Fruit fly (Drosophila melanogaster) whole organism, embryonic: ENCODE measurements around the gene CG32625.

Experiments
- Antp ChIP-seq: fragments of 200-800 bp; sonication (Bioruptor generic); optimal IDR thresholded peaks from 3 replicates; lab custom pipeline; 2016; ENCODE audit warnings: missing biosample characterization, missing genetic modification characterization
- C15 ChIP-seq: fragments of 200-800 bp; sonication (Bioruptor generic); IDR thresholded peaks from 3 replicates; pipeline ENCODE4 v1.3.6; 2022; ENCODE audit warnings: missing biosample characterization, missing genetic modification characterization
- CG11723 ChIP-seq: fragments of 200-800 bp; sonication (Bioruptor generic); optimal IDR thresholded peaks from 2 replicates; lab custom pipeline; 2017; ENCODE audit warnings: missing biosample characterization, mild to moderate bottlenecking, missing genetic modification characterization
- CG12071 ChIP-seq: fragments of 200-800 bp; sonication (Bioruptor generic); optimal IDR thresholded peaks from 3 replicates; lab custom pipeline; 2018; ENCODE audit warnings: missing biosample characterization, mild to moderate bottlenecking, missing genetic modification characterization
- CG1529 ChIP-seq: fragments of 200-800 bp; sonication (Bioruptor generic); optimal IDR thresholded peaks from 3 replicates; lab custom pipeline; 2018; ENCODE audit warnings: missing biosample characterization, missing genetic modification characterization
- CG1647 ChIP-seq: fragments of 200-800 bp; sonication (Bioruptor generic); optimal IDR thresholded peaks from 3 replicates; lab custom pipeline; 2016; ENCODE audit warnings: missing biosample characterization, missing genetic modification characterization
- CG16779 ChIP-seq: fragments of 200-800 bp; sonication (Bioruptor generic); IDR thresholded peaks from 2 replicates; pipeline ENCODE4 v1.3.6; 2022; ENCODE audit warnings: missing biosample characterization, missing genetic modification characterization
- CG17359 ChIP-seq: fragments of 200-800 bp; sonication (Bioruptor generic); optimal IDR thresholded peaks from 3 replicates; lab custom pipeline; 2018; ENCODE audit warnings: missing biosample characterization, mild to moderate bottlenecking, missing genetic modification characterization, moderate library complexity
- CG17361 ChIP-seq: fragments of 200-800 bp; sonication (Bioruptor generic); IDR thresholded peaks from 3 replicates; pipeline ENCODE4 v1.3.6; 2022; ENCODE audit warnings: missing biosample characterization, missing genetic modification characterization
- CG17385 ChIP-seq: fragments of 200-800 bp; sonication (Bioruptor generic); optimal IDR thresholded peaks from 3 replicates; lab custom pipeline; 2018; ENCODE audit warnings: missing biosample characterization, mild to moderate bottlenecking, missing genetic modification characterization
- CG18476 ChIP-seq: fragments of 200-800 bp; sonication (Bioruptor generic); optimal IDR thresholded peaks from 2 replicates; lab custom pipeline; 2016; ENCODE audit warnings: missing biosample characterization, mild to moderate bottlenecking, missing genetic modification characterization
- CG30403 ChIP-seq: fragments of 200-800 bp; sonication (Bioruptor generic); optimal IDR thresholded peaks from 3 replicates; lab custom pipeline; 2016; ENCODE audit warnings: missing biosample characterization, missing genetic modification characterization
- CG3281 ChIP-seq: fragments of 200-800 bp; sonication (Bioruptor generic); optimal IDR thresholded peaks from 3 replicates; lab custom pipeline; 2017; ENCODE audit warnings: missing biosample characterization, mild to moderate bottlenecking, missing genetic modification characterization
- CG3995 ChIP-seq: fragments of 200-800 bp; sonication (Bioruptor generic); optimal IDR thresholded peaks from 3 replicates; lab custom pipeline; 2016; ENCODE audit warnings: missing biosample characterization, missing genetic modification characterization
- CG6854 ChIP-seq: fragments of 200-800 bp; sonication (Bioruptor generic); optimal IDR thresholded peaks from 3 replicates; lab custom pipeline; 2017; ENCODE audit warnings: missing biosample characterization, mild to moderate bottlenecking, missing genetic modification characterization
- CG7372 ChIP-seq: fragments of 200-800 bp; sonication (Bioruptor generic); IDR thresholded peaks from 2 replicates; pipeline ENCODE4 v1.3.6; 2022; ENCODE audit warnings: missing biosample characterization, missing genetic modification characterization
- CG8281 ChIP-seq: fragments of 200-800 bp; sonication (Bioruptor generic); optimal IDR thresholded peaks from 2 replicates; lab custom pipeline; 2018; ENCODE audit warnings: missing biosample characterization, mild to moderate bottlenecking, missing genetic modification characterization, moderate library complexity
- CG9932 ChIP-seq: fragments of 200-800 bp; sonication (Bioruptor generic); IDR thresholded peaks from 2 replicates; pipeline ENCODE4 v1.3.6; 2022; ENCODE audit warnings: missing biosample characterization, missing genetic modification characterization
- CHES-1-like ChIP-seq: fragments of 200-800 bp; sonication (Bioruptor generic); optimal IDR thresholded peaks from 2 replicates; lab custom pipeline; 2016; ENCODE audit warnings: missing biosample characterization, missing genetic modification characterization
- Chrac-16 ChIP-seq: fragments of 200-800 bp; sonication (Bioruptor generic); optimal IDR thresholded peaks from 3 replicates; lab custom pipeline; 2016; ENCODE audit warnings: missing biosample characterization, missing genetic modification characterization
- CoRest ChIP-seq: fragments of 200-800 bp; sonication (Bioruptor generic); optimal IDR thresholded peaks from 3 replicates; lab custom pipeline; 2018; ENCODE audit warnings: missing biosample characterization, mild to moderate bottlenecking, missing genetic modification characterization, moderate library complexity
- ERR ChIP-seq: fragments of 200-800 bp; sonication (Bioruptor generic); optimal IDR thresholded peaks from 2 replicates; lab custom pipeline; 2016; ENCODE audit warnings: missing biosample characterization, missing genetic modification characterization
- Ets65A ChIP-seq: fragments of 200-800 bp; sonication (Bioruptor generic); peaks from one replicate; lab custom pipeline; 2016; ENCODE audit warnings: missing biosample characterization, missing genetic modification characterization
- HHEX ChIP-seq: fragments of 200-800 bp; sonication (Bioruptor generic); optimal IDR thresholded peaks from 3 replicates; lab custom pipeline; 2017; ENCODE audit warnings: missing biosample characterization, mild to moderate bottlenecking, missing genetic modification characterization, missing genetic modification reagents
- HLH3B ChIP-seq: fragments of 200-800 bp; sonication (Bioruptor generic); IDR thresholded peaks from 2 replicates; pipeline ENCODE4 v1.3.6; 2022; ENCODE audit warnings: missing biosample characterization, missing genetic modification characterization
- Hand ChIP-seq: fragments of 200-800 bp; sonication (Bioruptor generic); optimal IDR thresholded peaks from 2 replicates; lab custom pipeline; 2017; ENCODE audit warnings: mild to moderate bottlenecking, missing biosample characterization, missing genetic modification reagents, missing genetic modification characterization
- NK7.1 ChIP-seq: fragments of 200-800 bp; sonication (Bioruptor generic); optimal IDR thresholded peaks from 3 replicates; lab custom pipeline; 2016; ENCODE audit warnings: missing biosample characterization, missing genetic modification characterization
- Ravus ChIP-seq: fragments of 200-800 bp; sonication (Bioruptor generic); IDR thresholded peaks from 2 replicates; pipeline ENCODE4 v1.3.6; 2022; ENCODE audit warnings: missing biosample characterization, missing genetic modification characterization
- Ssrp ChIP-seq: fragments of 200-800 bp; sonication (Bioruptor generic); optimal IDR thresholded peaks from 2 replicates; lab custom pipeline; 2018; ENCODE audit warnings: missing biosample characterization, mild to moderate bottlenecking, missing genetic modification characterization, moderate library complexity
- abd-A ChIP-seq: fragments of 200-800 bp; sonication (Bioruptor generic); optimal IDR thresholded peaks from 3 replicates; lab custom pipeline; 2019; ENCODE audit warnings: missing biosample characterization, mild to moderate bottlenecking, missing genetic modification characterization, moderate library complexity
- ase ChIP-seq: fragments of 200-800 bp; sonication (Bioruptor generic); IDR thresholded peaks from 3 replicates; pipeline ENCODE4 v1.3.6; 2022; ENCODE audit warnings: missing biosample characterization, missing genetic modification characterization
- az2 ChIP-seq: fragments of 200-800 bp; sonication (Bioruptor generic); optimal IDR thresholded peaks from 3 replicates; lab custom pipeline; 2016; ENCODE audit warnings: missing biosample characterization, missing genetic modification characterization
- bab2 ChIP-seq: fragments of 200-800 bp; sonication (Bioruptor generic); optimal IDR thresholded peaks from 2 replicates; lab custom pipeline; 2016; ENCODE audit warnings: missing biosample characterization, missing genetic modification characterization
- bsh ChIP-seq, 2 experiments: fragments of 200-800 bp; sonication (Bioruptor generic); optimal IDR thresholded peaks; 2 replicates each; lab custom pipeline; 2017 to 2018; ENCODE audit warnings: mild to moderate bottlenecking in 2 of 2, missing biosample characterization in 2 of 2, missing genetic modification characterization in 2 of 2, moderate library complexity in 1 of 2
- ci ChIP-seq: fragments of 200-800 bp; sonication (Bioruptor generic); IDR thresholded peaks from 3 replicates; pipeline ENCODE4 v1.3.6; 2022; ENCODE audit warnings: missing biosample characterization, missing genetic modification characterization
- crc ChIP-seq: fragments of 200-800 bp; sonication (Bioruptor generic); optimal IDR thresholded peaks from 2 replicates; lab custom pipeline; 2016; ENCODE audit warnings: missing biosample characterization, missing genetic modification characterization
- disco-r ChIP-seq: fragments of 200-800 bp; sonication (Bioruptor generic); optimal IDR thresholded peaks from 2 replicates; lab custom pipeline; 2016; ENCODE audit warnings: missing biosample characterization, missing genetic modification characterization
- ewg ChIP-seq: fragments of 200-800 bp; sonication (Bioruptor generic); optimal IDR thresholded peaks from 3 replicates; lab custom pipeline; 2017; ENCODE audit warnings: mild to moderate bottlenecking, missing biosample characterization, missing genetic modification reagents, missing genetic modification characterization
- fd64A ChIP-seq: fragments of 200-800 bp; sonication (Bioruptor generic); optimal IDR thresholded peaks from 3 replicates; lab custom pipeline; 2018; ENCODE audit warnings: missing biosample characterization, mild to moderate bottlenecking, missing genetic modification characterization
- hth ChIP-seq: fragments of >200 bp; optimal IDR thresholded peaks from 2 replicates; lab custom pipeline; 2017; ENCODE audit warnings: inconsistent platforms
- jumu ChIP-seq: fragments of 200-800 bp; sonication (Bioruptor generic); optimal IDR thresholded peaks from 3 replicates; lab custom pipeline; 2016; ENCODE audit warnings: missing biosample characterization, missing genetic modification characterization
- mirr ChIP-seq: fragments of 200-800 bp; sonication (Bioruptor generic); optimal IDR thresholded peaks from 3 replicates; lab custom pipeline; 2018; ENCODE audit warnings: missing biosample characterization, mild to moderate bottlenecking, missing genetic modification characterization
- org-1 ChIP-seq: fragments of 200-800 bp; sonication (Bioruptor generic); optimal IDR thresholded peaks from 2 replicates; lab custom pipeline; 2017; ENCODE audit warnings: missing biosample characterization, missing genetic modification characterization
- otp ChIP-seq: fragments of 200-800 bp; sonication (Bioruptor generic); IDR thresholded peaks from 3 replicates; pipeline ENCODE4, ENCODE4 v1.3.6; 2022; ENCODE audit warnings: missing biosample characterization, missing genetic modification characterization
- pan ChIP-seq, 4 experiments: fragments of >200 bp in 3 of 4; fragments of 200-800 bp in 1 of 4; sonication (Bioruptor generic) in 1 of 4; optimal IDR thresholded peaks in 3 of 4; IDR thresholded peaks in 1 of 4; 2 replicates each; pipeline versions ENCODE4 v1.3.6 to Lab custom; 2017 to 2022; ENCODE audit warnings: missing biosample characterization in 2 of 4, missing genetic modification characterization in 2 of 4, mixed read lengths in 1 of 4
- scrt ChIP-seq: fragments of 200-800 bp; sonication (Bioruptor generic); optimal IDR thresholded peaks from 2 replicates; lab custom pipeline; 2018; ENCODE audit warnings: missing biosample characterization, mild to moderate bottlenecking, missing genetic modification characterization, moderate library complexity
- sim ChIP-seq: fragments of 200-800 bp; sonication (Bioruptor generic); IDR thresholded peaks from 2 replicates; pipeline ENCODE4 v1.3.6; 2022; ENCODE audit warnings: missing biosample characterization, missing genetic modification characterization
- tx ChIP-seq: fragments of 200-800 bp; sonication (Bioruptor generic); optimal IDR thresholded peaks from 2 replicates; lab custom pipeline; 2016; ENCODE audit warnings: missing biosample characterization, missing genetic modification characterization
- vnd ChIP-seq: fragments of 200-800 bp; sonication (Bioruptor generic); IDR thresholded peaks from 3 replicates; pipeline ENCODE4 v1.3.6; 2022; ENCODE audit warnings: missing biosample characterization, missing genetic modification characterization; ENCODE audit not compliant: partially characterized antibody

The CG32625 gene

DNA sequence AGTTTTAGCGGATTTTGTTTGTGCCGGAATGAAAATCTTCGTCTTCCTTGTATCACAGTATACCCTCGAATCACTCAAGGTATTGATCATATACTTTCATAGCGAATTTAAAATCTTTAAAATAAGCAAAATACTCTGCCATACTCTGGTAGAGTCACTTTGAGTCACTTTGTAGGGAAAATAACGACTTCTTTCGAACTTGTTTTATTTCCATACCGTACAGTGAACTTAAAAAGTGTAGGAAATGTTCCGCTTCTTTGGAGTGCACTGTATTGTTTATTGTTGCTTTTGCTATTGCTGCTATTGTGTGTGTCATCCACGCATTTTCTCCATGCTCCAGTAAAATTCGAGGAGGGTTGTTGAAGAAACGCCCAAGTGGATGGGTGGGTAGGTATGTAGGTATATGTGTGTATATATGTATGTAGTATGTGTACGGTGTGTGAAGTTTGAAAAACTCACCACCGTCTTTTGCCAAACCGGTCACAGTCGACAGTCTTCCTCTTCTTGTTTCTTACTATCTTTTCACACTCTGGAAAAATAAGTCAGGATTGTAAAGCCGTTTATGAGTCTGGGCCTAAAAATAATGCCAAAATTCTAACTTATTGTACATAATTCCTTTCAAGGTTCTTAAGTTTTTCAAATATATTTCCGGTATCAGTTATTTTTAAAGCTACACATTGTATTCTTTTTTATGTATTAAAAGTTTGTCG is 32.5 kb upstream of the CG32625 start:
- no peak for TF ChIP-seq CHES-1-like (GFP tag; lab: Kevin White, UChicago)
- TF ChIP-seq CG3281 (GFP tag; lab: Kevin White, UChicago), result peak; percentile 21
- peak; percentile 36; the same call in 1 of the 2 replicates for TF ChIP-seq CG9932
- TF ChIP-seq pan (optimal IDR thresholded peaks at IDR 0.05; lab: Kevin White, UChicago), result no peak
- peak in 1 of 2 experiments; percentile 53 for TF ChIP-seq pan (GFP tag; optimal IDR thresholded peaks at IDR 0.05 in 1 of 2, IDR thresholded peaks at IDR 0.05 in 1 of 2)
- TF ChIP-seq CG8281 (tag; lab: Kevin White, UChicago), result no peak
- TF ChIP-seq hth, result no peak
- TF ChIP-seq ci, result 0 out of 3 replicates have a peak, but pooled peaks have one; percentile 20
- TF ChIP-seq Ssrp (tag; lab: Kevin White, UChicago), result peak; percentile 28
- TF ChIP-seq CG7372, result 0 out of 2 replicates have a peak, but pooled peaks have one; percentile 12
- peak; percentile 9 for TF ChIP-seq NK7.1 (GFP tag; lab: Kevin White, UChicago)
- TF ChIP-seq jumu, result peak; percentile 24
- no peak for TF ChIP-seq otp (GFP tag; lab: Robert Waterston, UW)
- peak; percentile 89 for TF ChIP-seq Ets65A
- TF ChIP-seq CG11723, result peak; percentile 7
- TF ChIP-seq bsh (GFP tag; optimal IDR thresholded peaks at IDR 0.05; lab: Kevin White, UChicago), result peak in 1 of 2 experiments; percentile 59
- peak; percentile 43 for TF ChIP-seq scrt (GFP tag; lab: Kevin White, UChicago)
- TF ChIP-seq CG12071 (GFP tag; lab: Kevin White, UChicago), result peak; percentile 17
- peak; percentile 50 for TF ChIP-seq HHEX (GFP tag; lab: Kevin White, UChicago)
- TF ChIP-seq ERR (GFP tag; lab: Kevin White, UChicago), result no peak
- TF ChIP-seq abd-A, result peak; percentile 74
- peak; percentile 16 for TF ChIP-seq bab2 (GFP tag; lab: Kevin White, UChicago)
- peak; percentile 30 for TF ChIP-seq Antp (GFP tag; lab: Kevin White, UChicago)
- no peak for TF ChIP-seq CG18476 (GFP tag; lab: Kevin White, UChicago)
- no peak for TF ChIP-seq ase (GFP tag; lab: Robert Waterston, UW)
- TF ChIP-seq CG3995 (GFP tag; lab: Kevin White, UChicago), result peak; percentile 17
- peak; percentile 37 for TF ChIP-seq CG17359 (tag; lab: Kevin White, UChicago)
- TF ChIP-seq Ravus (GFP tag; lab: Robert Waterston, UW), result no peak
- TF ChIP-seq tx (GFP tag; lab: Kevin White, UChicago), result no peak
- TF ChIP-seq Hand (GFP tag; lab: Kevin White, UChicago), result peak; percentile 11
- peak; percentile 60 for TF ChIP-seq CG17385 (GFP tag; lab: Kevin White, UChicago)
- TF ChIP-seq sim (GFP tag; lab: Robert Waterston, UW), result 0 out of 2 replicates have a peak, but pooled peaks have one; percentile 24
- TF ChIP-seq CoRest, result peak; percentile 15
- TF ChIP-seq C15 (GFP tag; lab: Robert Waterston, UW), result no peak
- TF ChIP-seq HLH3B, result 0 out of 2 replicates have a peak, but pooled peaks have one; percentile 30
- peak; percentile 2 for TF ChIP-seq crc (GFP tag; lab: Kevin White, UChicago)
- peak; percentile 22 for TF ChIP-seq CG1647
- TF ChIP-seq CG16779 (GFP tag; lab: Robert Waterston, UW), result no peak
- TF ChIP-seq fd64A (GFP tag; lab: Kevin White, UChicago), result no peak
- peak; percentile 43 for TF ChIP-seq CG30403
- TF ChIP-seq CG17361 (GFP tag; lab: Robert Waterston, UW), result peak; percentile 47; the same call in 1 of the 3 replicates
- TF ChIP-seq az2 (GFP tag; lab: Kevin White, UChicago), result peak; percentile 15
- TF ChIP-seq CG6854 (GFP tag; lab: Kevin White, UChicago), result peak; percentile 16
- TF ChIP-seq disco-r (GFP tag; lab: Kevin White, UChicago), result no peak
- TF ChIP-seq vnd, result no peak
- TF ChIP-seq org-1 (GFP tag; lab: Kevin White, UChicago), result peak; percentile 16
- no peak for TF ChIP-seq mirr (GFP tag; lab: Kevin White, UChicago)
- no peak for TF ChIP-seq Chrac-16 (GFP tag; lab: Kevin White, UChicago)
- peak; percentile 10 for TF ChIP-seq ewg (GFP tag; lab: Kevin White, UChicago)
- no peak for TF ChIP-seq CG1529 (GFP tag; lab: Kevin White, UChicago)
